Worm (Caenorhabditis elegans) whole organism, L4 larva: ENCODE measurements around the gene igcm-1.

ENCODE experiments used
- Y5F2A.4 ChIP-seq: fragments of 200-800 bp; sonication (Bioruptor generic); optimal IDR thresholded peaks from 2 replicates; lab custom pipeline; 2018; ENCODE audit warnings: mild to moderate bottlenecking, missing genetic modification characterization, missing compliant biosample characterization
- ZK546.5 ChIP-seq, 2 experiments: sonication (generic microtip); optimal IDR thresholded peaks; 2 replicates each; lab custom pipeline; 2017; ENCODE audit warnings: missing biosample characterization in 2 of 2, missing genetic modification characterization in 2 of 2
- aly-2 ChIP-seq: sonication (generic microtip); optimal IDR thresholded peaks from 2 replicates; lab custom pipeline; 2018; ENCODE audit warnings: missing biosample characterization, missing genetic modification characterization
- ctbp-1 ChIP-seq: fragments of 200-800 bp; sonication (Bioruptor generic); IDR thresholded peaks from 2 replicates; pipeline ENCODE4 v1.3.6; 2022; ENCODE audit warnings: missing genetic modification reagents, missing genetic modification characterization, missing compliant biosample characterization
- daf-12 ChIP-seq: fragments of 150-350 bp; optimal IDR thresholded peaks from 2 replicates; lab custom pipeline; 2014; ENCODE audit warnings: missing biosample characterization, missing genetic modification reagents, missing genetic modification characterization
- egl-27 ChIP-seq: sonication (generic microtip); optimal IDR thresholded peaks from 3 replicates; lab custom pipeline; 2017; ENCODE audit warnings: missing biosample characterization, missing genetic modification reagents, missing genetic modification characterization
- nhr-11 ChIP-seq: fragments of 150-350 bp; optimal IDR thresholded peaks from 2 replicates; lab custom pipeline; 2014; ENCODE audit warnings: missing biosample characterization, missing genetic modification characterization
- nhr-6 ChIP-seq: fragments of 150-350 bp; optimal IDR thresholded peaks from 2 replicates; lab custom pipeline; 2014; ENCODE audit warnings: missing biosample characterization, missing genetic modification characterization
- unc-39 ChIP-seq: sonication (generic microtip); optimal IDR thresholded peaks from 2 replicates; lab custom pipeline; 2017; ENCODE audit warnings: missing biosample characterization, missing genetic modification characterization
- unc-62 ChIP-seq, 3 experiments: fragments of 150-350 bp in 1 of 3; sonication (generic microtip); optimal IDR thresholded peaks in 2 of 3; peaks in 1 of 3; 1 replicate in 1 of 3; 2 replicates in 2 of 3; lab custom pipeline; 2014 to 2017; ENCODE audit warnings: missing biosample characterization in 3 of 3, missing genetic modification characterization in 3 of 3, missing genetic modification reagents in 3 of 3, missing genotype in 1 of 3
- vab-7 ChIP-seq: fragments of 200-800 bp; sonication (Bioruptor generic); IDR thresholded peaks from 2 replicates; pipeline ENCODE4 v1.3.6; 2022; ENCODE audit warnings: missing genetic modification reagents, missing genetic modification characterization, missing compliant biosample characterization
- zfp-3 ChIP-seq: fragments of 200-800 bp; sonication (Bioruptor generic); conservative IDR thresholded peaks from 2 replicates; pipeline ENCODE4 v1.3.6; 2022; ENCODE audit warnings: missing genetic modification reagents, missing genetic modification characterization, missing compliant biosample characterization
- ztf-11 ChIP-seq: fragments of 150-350 bp; optimal IDR thresholded peaks from 2 replicates; lab custom pipeline; 2014; ENCODE audit warnings: missing biosample characterization, missing genetic modification characterization
- ztf-7 ChIP-seq: fragments of 150-350 bp; optimal IDR thresholded peaks from 2 replicates; lab custom pipeline; 2014; ENCODE audit warnings: missing biosample characterization, missing genetic modification characterization

DNA sequence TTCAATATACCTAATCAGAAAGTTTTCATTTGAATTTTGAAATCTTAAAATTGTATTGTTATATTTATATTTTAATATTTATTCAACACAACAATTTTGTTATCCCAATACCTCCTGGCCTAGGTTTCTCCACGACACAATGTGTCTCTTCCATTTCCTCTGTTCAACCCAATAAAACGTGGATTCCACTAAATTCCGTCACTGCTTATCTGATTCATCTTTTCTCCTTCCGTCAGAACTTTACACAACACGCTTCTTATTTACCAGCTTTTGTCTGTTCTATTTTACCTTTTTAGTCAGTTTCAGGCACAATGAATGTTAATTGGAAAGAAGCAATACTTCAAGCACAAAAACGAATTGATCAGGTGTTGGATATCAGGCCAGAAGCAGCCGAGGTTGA lies 16.8 kb downstream of the igcm-1 start, which contains the start of gene F39H12.1:
- TF ChIP-seq zfp-3 (GFP tag; lab: Robert Waterston, UW) (no peak), ctbp-1 (GFP tag; lab: Robert Waterston, UW) (no peak), ztf-7 (tag; lab: Kevin White, UChicago) (no peak), daf-12 (tag; lab: Kevin White, UChicago) (no peak), nhr-6 (no peak), Y5F2A.4 (GFP tag; lab: Kevin White, UChicago) (no peak), unc-39 (tag; lab: Kevin White, UChicago) (no peak), unc-62 (GFP tag; optimal IDR thresholded peaks at IDR 0.05 in 1 of 2; lab: Kevin White, UChicago) (no peak), unc-62 (tag; optimal IDR thresholded peaks at IDR 0.05; lab: Kevin White, UChicago) (no peak), vab-7 (GFP tag; lab: Robert Waterston, UW) (no peak), ZK546.5 (tag; optimal IDR thresholded peaks at IDR 0.05; lab: Kevin White, UChicago) (no peak), nhr-11 (no peak), ztf-11 (tag; lab: Kevin White, UChicago) (no peak), egl-27 (no peak), aly-2 (tag; lab: Kevin White, UChicago) (no peak)
